Worm (Caenorhabditis elegans) whole organism, mixed stage, embryonic: ENCODE measurements around the gene srt-30.

Experiments
- M03D4.4 ChIP-seq: sonication (generic microtip); optimal IDR thresholded peaks from 2 replicates; lab custom pipeline; 2017; ENCODE audit warnings: mild to moderate bottlenecking, missing genetic modification characterization, missing compliant biosample characterization
- bed-3 ChIP-seq: fragments of 200-800 bp; sonication (Bioruptor generic); optimal IDR thresholded peaks from 3 replicates; lab custom pipeline; 2018; ENCODE audit warnings: mild to moderate bottlenecking, missing genetic modification characterization, moderate library complexity, missing compliant biosample characterization
- blmp-1 ChIP-seq: fragments of 150-350 bp; optimal IDR thresholded peaks from 2 replicates; lab custom pipeline; 2014; ENCODE audit warnings: missing biosample characterization, missing genetic modification characterization
- ceh-39 ChIP-seq: fragments of 150-350 bp; optimal IDR thresholded peaks from 2 replicates; lab custom pipeline; 2014; ENCODE audit warnings: missing biosample characterization, missing genetic modification characterization
- ceh-43 ChIP-seq: fragments of 200-800 bp; sonication (Bioruptor generic); optimal IDR thresholded peaks from 2 replicates; lab custom pipeline; 2018; ENCODE audit warnings: mild to moderate bottlenecking, missing genetic modification characterization, moderate library complexity, missing compliant biosample characterization
- ceh-83 ChIP-seq: fragments of 200-800 bp; sonication (Bioruptor generic); optimal IDR thresholded peaks from 2 replicates; lab custom pipeline; 2018; ENCODE audit warnings: mild to moderate bottlenecking, missing genetic modification characterization, missing compliant biosample characterization
- ces-1 ChIP-seq: fragments of 150-350 bp; optimal IDR thresholded peaks from 2 replicates; lab custom pipeline; 2014; ENCODE audit warnings: missing biosample characterization, missing genetic modification reagents, missing genetic modification characterization
- cnd-1 ChIP-seq: fragments of 200-800 bp; sonication (Bioruptor generic); optimal IDR thresholded peaks from 2 replicates; lab custom pipeline; 2018; ENCODE audit warnings: mild to moderate bottlenecking, missing genetic modification characterization, missing compliant biosample characterization
- drap-1 ChIP-seq: fragments of 200-800 bp; sonication (Bioruptor generic); optimal IDR thresholded peaks from 3 replicates; lab custom pipeline; 2018; ENCODE audit warnings: mild to moderate bottlenecking, missing genetic modification characterization, missing compliant biosample characterization
- elt-1 ChIP-seq: sonication (generic microtip); optimal IDR thresholded peaks from 2 replicates; lab custom pipeline; 2017; ENCODE audit warnings: missing genetic modification characterization, mild to moderate bottlenecking, missing compliant biosample characterization, antibody characterized with exemption, moderate library complexity, borderline replicate concordance; ENCODE audit not compliant: insufficient read depth
- elt-3 ChIP-seq: fragments of 150-350 bp; optimal IDR thresholded peaks from 2 replicates; lab custom pipeline; 2014; ENCODE audit warnings: missing biosample characterization, missing genetic modification characterization
- flh-1 ChIP-seq: fragments of 200-800 bp; sonication (Bioruptor generic); optimal IDR thresholded peaks from 2 replicates; lab custom pipeline; 2018; ENCODE audit warnings: mild to moderate bottlenecking, missing genetic modification characterization, moderate library complexity, missing compliant biosample characterization
- ham-2 ChIP-seq: fragments of 200-800 bp; sonication (Bioruptor generic); optimal IDR thresholded peaks from 2 replicates; lab custom pipeline; 2018; ENCODE audit warnings: mild to moderate bottlenecking, missing genetic modification characterization, missing compliant biosample characterization
- hlh-1 ChIP-seq: fragments of 150-350 bp; optimal IDR thresholded peaks from 2 replicates; lab custom pipeline; 2014; ENCODE audit warnings: missing biosample characterization, missing genetic modification reagents, missing genetic modification characterization
- lin-13 ChIP-seq: fragments of 150-350 bp; optimal IDR thresholded peaks from 2 replicates; lab custom pipeline; 2014; ENCODE audit warnings: missing biosample characterization, missing genetic modification characterization
- lin-32 ChIP-seq: fragments of 200-800 bp; sonication (Bioruptor generic); optimal IDR thresholded peaks from 2 replicates; lab custom pipeline; 2018; ENCODE audit warnings: mild to moderate bottlenecking, missing genetic modification characterization, missing compliant biosample characterization
- lsy-2 ChIP-seq: fragments of 150-350 bp; optimal IDR thresholded peaks from 2 replicates; lab custom pipeline; 2014; ENCODE audit warnings: missing biosample characterization, missing genetic modification characterization
- mab-5 ChIP-seq: fragments of 150-350 bp; optimal IDR thresholded peaks from 2 replicates; lab custom pipeline; 2014; ENCODE audit warnings: missing biosample characterization, missing genetic modification characterization
- mep-1 ChIP-seq: fragments of 150-350 bp; optimal IDR thresholded peaks from 2 replicates; lab custom pipeline; 2017; ENCODE audit warnings: missing biosample characterization, missing genetic modification reagents, missing genetic modification characterization, inconsistent platforms
- mls-2 ChIP-seq: sonication (generic microtip); optimal IDR thresholded peaks from 2 replicates; lab custom pipeline; 2016; ENCODE audit warnings: mild to moderate bottlenecking, missing genetic modification characterization, moderate library complexity, missing compliant biosample characterization
- nhr-12 ChIP-seq: fragments of 150-350 bp; optimal IDR thresholded peaks from 2 replicates; lab custom pipeline; 2014; ENCODE audit warnings: missing biosample characterization, missing genetic modification characterization
- nhr-28 ChIP-seq: fragments of 150-350 bp; optimal IDR thresholded peaks from 2 replicates; lab custom pipeline; 2014; ENCODE audit warnings: missing biosample characterization, missing genetic modification characterization
- nhr-76 ChIP-seq: sonication (generic microtip); optimal IDR thresholded peaks from 2 replicates; lab custom pipeline; 2017; ENCODE audit warnings: missing biosample characterization, missing genetic modification characterization
- pha-4 ChIP-seq: fragments of 150-350 bp; optimal IDR thresholded peaks from 2 replicates; lab custom pipeline; 2018; ENCODE audit warnings: missing biosample characterization, missing genetic modification reagents, missing genetic modification characterization
- sem-2 ChIP-seq: fragments of 200-800 bp; sonication (Bioruptor generic); optimal IDR thresholded peaks from 2 replicates; lab custom pipeline; 2018; ENCODE audit warnings: mild to moderate bottlenecking, missing genetic modification characterization, missing compliant biosample characterization
- snpc-4 ChIP-seq: fragments of 150-350 bp; optimal IDR thresholded peaks from 2 replicates; lab custom pipeline; 2014; ENCODE audit warnings: missing biosample characterization, missing genetic modification characterization
- sptf-1 ChIP-seq: sonication (generic microtip); optimal IDR thresholded peaks from 2 replicates; lab custom pipeline; 2017; ENCODE audit warnings: mild to moderate bottlenecking, missing genetic modification characterization, moderate library complexity, missing compliant biosample characterization
- tbx-8 ChIP-seq: fragments of 200-800 bp; sonication (Bioruptor generic); optimal IDR thresholded peaks from 2 replicates; lab custom pipeline; 2018; ENCODE audit warnings: mild to moderate bottlenecking, missing genetic modification characterization, moderate library complexity, missing compliant biosample characterization
- unc-120 ChIP-seq: sonication (generic microtip); optimal IDR thresholded peaks from 2 replicates; lab custom pipeline; 2017; ENCODE audit warnings: missing genetic modification characterization, missing compliant biosample characterization; ENCODE audit not compliant: poor library complexity, severe bottlenecking
- unc-39 ChIP-seq: fragments of 150-350 bp; optimal IDR thresholded peaks from 2 replicates; lab custom pipeline; 2014; ENCODE audit warnings: missing biosample characterization, missing genetic modification characterization
- unc-62 ChIP-seq: fragments of 150-350 bp; optimal IDR thresholded peaks from 2 replicates; lab custom pipeline; 2014; ENCODE audit warnings: missing biosample characterization, missing genetic modification reagents, missing genetic modification characterization
- zip-8 ChIP-seq: fragments of 150-350 bp; optimal IDR thresholded peaks from 2 replicates; lab custom pipeline; 2014; ENCODE audit warnings: missing biosample characterization, missing genetic modification characterization
- ztf-11 ChIP-seq: fragments of 150-350 bp; optimal IDR thresholded peaks from 2 replicates; lab custom pipeline; 2014; ENCODE audit warnings: missing biosample characterization, missing genetic modification characterization

srt-30 gene

ce11 chrV:3831616-3832015 is 31.3 kb upstream of the srt-30 start, which contains the start of gene H10D18.5:
Gene H10D18.5, minus strand, starts transcription at chrV:3831716.
- TF ChIP-seq lsy-2 (tag; lab: Kevin White, UChicago) (no peak), ceh-39 (no peak), hlh-1 (tag; lab: Kevin White, UChicago) (no peak), ceh-83 (no peak), nhr-12 (no peak), pha-4 (tag; lab: Kevin White, UChicago) (no peak), nhr-76 (tag; lab: Kevin White, UChicago) (no peak)

- no peak for TF ChIP-seq M03D4.4 (tag; lab: Kevin White, UChicago)
- TF ChIP-seq, all 35 proteins: peak for 0
Observed at ce11 chrV:3825190-3825589, 24.9 kb upstream of the srt-30 start.

- no peak for TF ChIP-seq sem-2 (GFP tag; lab: Kevin White, UChicago)
- TF ChIP-seq nhr-76 (tag; lab: Kevin White, UChicago) = no peak
- no peak for TF ChIP-seq tbx-8 (GFP tag; lab: Kevin White, UChicago)
- TF ChIP-seq ces-1 = no peak
- no peak for TF ChIP-seq zip-8 (tag; lab: Kevin White, UChicago)
- TF ChIP-seq mab-5 (tag; lab: Kevin White, UChicago) = no peak
- TF ChIP-seq ceh-83 = no peak
- no peak for TF ChIP-seq sptf-1
Observed at ce11 chrV:3820875-3821274, 20.6 kb upstream of the srt-30 start.

DNA sequence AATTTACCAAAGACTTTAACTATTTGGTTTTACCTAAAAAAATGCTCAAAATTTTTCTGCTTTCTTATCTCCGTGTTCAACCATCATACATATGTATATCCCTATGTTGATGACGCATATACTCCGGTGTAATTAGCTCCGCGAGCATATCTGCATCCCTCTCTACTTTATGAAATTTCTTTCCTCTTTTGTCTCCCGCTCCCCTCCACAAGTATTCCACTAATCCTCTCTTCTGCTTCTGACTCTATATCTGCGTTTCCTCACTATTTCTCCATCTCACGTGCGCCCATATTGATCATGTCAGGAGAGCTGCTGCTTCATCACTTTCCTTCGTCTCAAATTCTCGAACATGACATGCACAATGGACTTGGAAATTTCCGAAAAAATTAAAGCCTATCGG is 14.7 kb upstream of the srt-30 start, which contains the start of gene H10D18.1:
Gene H10D18.1, plus strand, starts transcription at position 277 of the 400 bp plus-strand sequence.
- TF ChIP-seq bed-3 (GFP tag; lab: Kevin White, UChicago) (no peak), ces-1 (peak; percentile 22)

ce11 chrV:3814009-3814408 is 13.7 kb upstream of the srt-30 start:
- TF ChIP-seq unc-120 (tag; lab: Kevin White, UChicago) = no peak
- no peak for TF ChIP-seq unc-62
- TF ChIP-seq nhr-28 = no peak
- TF ChIP-seq ztf-11 = no peak
- TF ChIP-seq sptf-1 = no peak
- no peak for TF ChIP-seq snpc-4 (tag; lab: Kevin White, UChicago)
- no peak for TF ChIP-seq lin-32
- TF ChIP-seq mep-1 = no peak
- TF ChIP-seq cnd-1 (tag; lab: Kevin White, UChicago) = no peak
- no peak for TF ChIP-seq nhr-76 (tag; lab: Kevin White, UChicago)
- TF ChIP-seq sem-2 (GFP tag; lab: Kevin White, UChicago) = no peak
- no peak for TF ChIP-seq mls-2 (tag; lab: Kevin White, UChicago)
- no peak for TF ChIP-seq flh-1 (GFP tag; lab: Kevin White, UChicago)
- no peak for TF ChIP-seq bed-3 (GFP tag; lab: Kevin White, UChicago)
- TF ChIP-seq M03D4.4 (tag; lab: Kevin White, UChicago) = no peak
- no peak for TF ChIP-seq lin-13 (tag; lab: Kevin White, UChicago)

ce11 chrV:3812291-3812690 is 12.0 kb upstream of the srt-30 start, which contains the start of gene scl-12:
Gene scl-12, plus strand, starts transcription at chrV:3812591.
- TF ChIP-seq nhr-28 (no peak), ceh-43 (GFP tag; lab: Kevin White, UChicago) (no peak), unc-120 (tag; lab: Kevin White, UChicago) (no peak), unc-39 (no peak), lin-32 (no peak), snpc-4 (tag; lab: Kevin White, UChicago) (no peak), cnd-1 (tag; lab: Kevin White, UChicago) (no peak), pha-4 (tag; lab: Kevin White, UChicago) (no peak), tbx-8 (GFP tag; lab: Kevin White, UChicago) (no peak), elt-1 (tag; lab: Kevin White, UChicago) (no peak), blmp-1 (tag; lab: Kevin White, UChicago) (no peak), lsy-2 (tag; lab: Kevin White, UChicago) (no peak), sem-2 (GFP tag; lab: Kevin White, UChicago) (no peak), drap-1 (no peak), ceh-39 (no peak), ham-2 (GFP tag; lab: Kevin White, UChicago) (no peak), elt-3 (tag; lab: Kevin White, UChicago) (no peak), sptf-1 (no peak), nhr-76 (tag; lab: Kevin White, UChicago) (no peak)
